Worm (Caenorhabditis elegans): ENCODE measurements around the gene C34C6.3.

ce11 chrII:8732339-8733100 is 40.8 kb downstream of the C34C6.3 start, which contains the start of gene rol-6:
- TF ChIP-seq nhr-11 (tag; optimal IDR thresholded peaks at IDR 0.05), result no peak
- no peak for TF ChIP-seq sem-4 (tag; optimal IDR thresholded peaks at IDR 0.05)
- no peak for TF ChIP-seq blmp-1 (tag; optimal IDR thresholded peaks at IDR 0.05; ENCODE audit: insufficient read depth)
- no peak for TF ChIP-seq nhr-25 (tag; optimal IDR thresholded peaks at IDR 0.05)
- no peak for TF ChIP-seq skn-1 (tag; optimal IDR thresholded peaks at IDR 0.05)
- TF ChIP-seq nhr-237 (tag; optimal IDR thresholded peaks at IDR 0.05), result no peak
- TF ChIP-seq mdl-1 (tag; optimal IDR thresholded peaks at IDR 0.05), result no peak
- no peak for TF ChIP-seq ama-1 (optimal IDR thresholded peaks at IDR 0.05)
